Fruit fly (Drosophila melanogaster): ENCODE measurements around the gene Cnx99A.

The Cnx99A gene

dm6 chr3R:29290588-29291530, 28.6 kb downstream of the Cnx99A start (continued):
- TF ChIP-seq Dfd (GFP tag; optimal IDR thresholded peaks at IDR 0.05) (no peak), Abd-B (GFP tag; optimal IDR thresholded peaks at IDR 0.05) (no peak), Poxn (GFP tag; IDR thresholded peaks at IDR 0.05) (no peak), CG8924 (tag; optimal IDR thresholded peaks at IDR 0.05) (no peak), ac (GFP tag; optimal IDR thresholded peaks at IDR 0.05) (no peak), Myb (GFP tag; optimal IDR thresholded peaks at IDR 0.05) (no peak), CG3163 (GFP tag; optimal IDR thresholded peaks at IDR 0.05) (no peak), CG4617 (GFP tag; optimal IDR thresholded peaks at IDR 0.05; ENCODE audit: borderline replicate concordance) (no peak), sisA (GFP tag; IDR thresholded peaks at IDR 0.05) (0 out of 2 replicates have a peak, but pooled peaks have one; percentile 27), CG15696 (tag; optimal IDR thresholded peaks at IDR 0.05) (peak; percentile 17), CG18764 (GFP tag; optimal IDR thresholded peaks at IDR 0.05) (no peak), E2f1 (GFP tag; IDR thresholded peaks at IDR 0.05) (0 out of 2 replicates have a peak, but pooled peaks have one; percentile 20), toy (GFP tag; IDR thresholded peaks at IDR 0.05) (no peak), unpg (GFP tag; optimal IDR thresholded peaks at IDR 0.05) (no peak), Hsf (GFP tag; optimal IDR thresholded peaks at IDR 0.05) (no peak), CG5180 (GFP tag; optimal IDR thresholded peaks at IDR 0.05) (no peak), mam (GFP tag; optimal IDR thresholded peaks at IDR 0.05) (no peak), Antp (GFP tag; optimal IDR thresholded peaks at IDR 0.05) (no peak), NfI (GFP tag; optimal IDR thresholded peaks at IDR 0.05) (no peak), chinmo (GFP tag; IDR thresholded peaks at IDR 0.05; ENCODE audit: partially characterized antibody) (no peak), CG12744 (GFP tag; optimal IDR thresholded peaks at IDR 0.05) (no peak), grn (GFP tag; optimal IDR thresholded peaks at IDR 0.05) (no peak), Dp (GFP tag; optimal IDR thresholded peaks at IDR 0.05) (no peak), Vsx1 (GFP tag; optimal IDR thresholded peaks at IDR 0.05) (no peak), peb (GFP tag; IDR thresholded peaks at IDR 0.05) (no peak), Nf-YA (GFP tag; IDR thresholded peaks at IDR 0.05) (no peak), pros (GFP tag; optimal IDR thresholded peaks at IDR 0.05) (no peak), CG12942 (GFP tag; optimal IDR thresholded peaks at IDR 0.05) (no peak), rib (GFP tag; IDR thresholded peaks at IDR 0.05) (no peak), NC2α (GFP tag; optimal IDR thresholded peaks at IDR 0.05) (no peak), CG6254 (GFP tag; optimal IDR thresholded peaks at IDR 0.05) (no peak), corto (GFP tag; optimal IDR thresholded peaks at IDR 0.05) (no peak), TFAM (GFP tag; optimal IDR thresholded peaks at IDR 0.05) (no peak), CG13775 (GFP tag; optimal IDR thresholded peaks at IDR 0.05) (no peak), fd96Cb (tag; optimal IDR thresholded peaks at IDR 0.05) (no peak), al (GFP tag; IDR thresholded peaks at IDR 0.05) (no peak), vnd (GFP tag; IDR thresholded peaks at IDR 0.05; ENCODE audit: partially characterized antibody) (no peak), Scr (GFP tag; IDR thresholded peaks at IDR 0.05; ENCODE audit: partially characterized antibody) (no peak), CHES-1-like (GFP tag; optimal IDR thresholded peaks at IDR 0.05) (no peak), CG4360 (GFP tag; IDR thresholded peaks at IDR 0.05) (no peak), Sry-δ (GFP tag; optimal IDR thresholded peaks at IDR 0.05) (no peak), CG1602 (GFP tag; optimal IDR thresholded peaks at IDR 0.05) (no peak), CG13624 (GFP tag; optimal IDR thresholded peaks at IDR 0.05) (no peak), trh (GFP tag; optimal IDR thresholded peaks at IDR 0.05) (no peak), BtbVII (GFP tag; optimal IDR thresholded peaks at IDR 0.05) (no peak), crc (GFP tag; optimal IDR thresholded peaks at IDR 0.05) (no peak), gsb-n (tag; optimal IDR thresholded peaks at IDR 0.05) (no peak), CG17385 (GFP tag; optimal IDR thresholded peaks at IDR 0.05) (no peak), gcm (GFP tag; optimal IDR thresholded peaks at IDR 0.05) (peak; percentile 85)
